Fruit fly (Drosophila melanogaster) whole organism, wandering third instar larva: ENCODE measurements around the gene trr.
A peak's percentile ranks its signal among the peaks of the same experiment; 100 is the strongest.

Source experiments
- CG32264 ChIP-seq: fragments of 200-800 bp; sonication (Bioruptor generic); optimal IDR thresholded peaks from 2 replicates; lab custom pipeline; 2016; ENCODE audit warnings: missing biosample characterization, missing genetic modification characterization
- CG9705 ChIP-seq: fragments of 200-800 bp; sonication (Bioruptor generic); optimal IDR thresholded peaks from 2 replicates; lab custom pipeline; 2018; ENCODE audit warnings: missing biosample characterization, mild to moderate bottlenecking, missing genetic modification characterization
- Dif ChIP-seq: fragments of 200-275, 200-300 bp; sonication (Bioruptor generic); optimal IDR thresholded peaks from 2 replicates; lab custom pipeline; 2018; ENCODE audit warnings: missing biosample characterization, missing genetic modification characterization; ENCODE audit not compliant: partially characterized antibody
- GATAd ChIP-seq: sonication (Bioruptor generic); optimal IDR thresholded peaks from 2 replicates; lab custom pipeline; 2016; ENCODE audit warnings: missing biosample characterization, missing genetic modification characterization
- HLH106 ChIP-seq: fragments of 200-800 bp; optimal IDR thresholded peaks from 3 replicates; lab custom pipeline; 2019; ENCODE audit warnings: missing biosample characterization, mild to moderate bottlenecking, missing genetic modification characterization, moderate library complexity
- Hnf4 ChIP-seq: fragments of 200-800 bp; sonication (Bioruptor generic); optimal IDR thresholded peaks from 2 replicates; lab custom pipeline; 2016; ENCODE audit warnings: missing biosample characterization, mild to moderate bottlenecking, missing genetic modification characterization
- Jra ChIP-seq: sonication (Bioruptor generic); optimal IDR thresholded peaks from 2 replicates; lab custom pipeline; 2016; ENCODE audit warnings: missing biosample characterization, missing genetic modification characterization
- Myc ChIP-seq: fragments of >200 bp; optimal IDR thresholded peaks from 2 replicates; lab custom pipeline; 2017
- N ChIP-seq: fragments of >200 bp; optimal IDR thresholded peaks from 2 replicates; lab custom pipeline; 2018; ENCODE audit warnings: missing biosample characterization, missing external identifiers, missing genetic modification characterization
- OdsH ChIP-seq: fragments of 200-800 bp; sonication (Bioruptor generic); optimal IDR thresholded peaks from 2 replicates; lab custom pipeline; 2016; ENCODE audit warnings: missing biosample characterization, mild to moderate bottlenecking, missing genetic modification characterization
- Rel ChIP-seq, 2 experiments: fragments of 200-800 bp; sonication (Bioruptor generic) in 1 of 2; optimal IDR thresholded peaks; 2 replicates in 1 of 2; 3 replicates in 1 of 2; lab custom pipeline; 2016 to 2019; ENCODE audit warnings: mild to moderate bottlenecking in 2 of 2, missing biosample characterization in 2 of 2, missing genetic modification characterization in 2 of 2, moderate library complexity in 1 of 2
- Sp1 ChIP-seq: fragments of 200-800 bp; sonication (Bioruptor generic); optimal IDR thresholded peaks from 3 replicates; lab custom pipeline; 2019; ENCODE audit warnings: missing biosample characterization, mild to moderate bottlenecking, missing genetic modification characterization, moderate library complexity
- Vsx2 ChIP-seq: fragments of 200-300, 225-300 bp; sonication (Bioruptor generic); optimal IDR thresholded peaks from 2 replicates; lab custom pipeline; 2018; ENCODE audit warnings: missing biosample characterization, missing genetic modification characterization; ENCODE audit not compliant: partially characterized antibody
- br ChIP-seq: fragments of 200-800 bp; sonication (Bioruptor generic); optimal IDR thresholded peaks from 2 replicates; lab custom pipeline; 2016; ENCODE audit warnings: missing biosample characterization, missing genetic modification characterization
- brk ChIP-seq: fragments of 200-800 bp; sonication (Bioruptor generic); optimal IDR thresholded peaks from 2 replicates; lab custom pipeline; 2016; ENCODE audit warnings: missing biosample characterization, mild to moderate bottlenecking, missing genetic modification characterization
- dmrt93B ChIP-seq: fragments of 200-800 bp; sonication (Bioruptor generic); optimal IDR thresholded peaks from 2 replicates; lab custom pipeline; 2018; ENCODE audit warnings: missing biosample characterization, mild to moderate bottlenecking, missing genetic modification characterization
- ey ChIP-seq: fragments of 200-800 bp; sonication (Bioruptor generic); optimal IDR thresholded peaks from 2 replicates; lab custom pipeline; 2016; ENCODE audit warnings: missing biosample characterization, missing genetic modification characterization
- foxo ChIP-seq, 2 experiments: fragments of 200-800 bp; sonication (Bioruptor generic); optimal IDR thresholded peaks; 2 replicates in 1 of 2; 3 replicates in 1 of 2; lab custom pipeline; 2016 to 2017; ENCODE audit warnings: missing biosample characterization in 2 of 2, missing genetic modification characterization in 2 of 2
- fru ChIP-seq: fragments of 200-800 bp; sonication (Bioruptor generic); optimal IDR thresholded peaks from 3 replicates; lab custom pipeline; 2016; ENCODE audit warnings: missing biosample characterization, mild to moderate bottlenecking, missing genetic modification characterization
- h ChIP-seq: fragments of 200-800 bp; sonication (Bioruptor generic); optimal IDR thresholded peaks from 3 replicates; lab custom pipeline; 2016; ENCODE audit warnings: missing biosample characterization, mild to moderate bottlenecking, missing genetic modification characterization
- jim ChIP-seq: fragments of 175-275, 200-325 bp; sonication (Bioruptor generic); optimal IDR thresholded peaks from 2 replicates; lab custom pipeline; 2016; ENCODE audit warnings: missing biosample characterization, mild to moderate bottlenecking, missing genetic modification characterization
- pan ChIP-seq: fragments of >200 bp; optimal IDR thresholded peaks from 2 replicates; lab custom pipeline; 2017
- psq ChIP-seq: fragments of 200-800 bp; sonication (Bioruptor generic); optimal IDR thresholded peaks from 3 replicates; lab custom pipeline; 2017; ENCODE audit warnings: missing biosample characterization, mild to moderate bottlenecking, missing genetic modification characterization, moderate library complexity
- rgr ChIP-seq: fragments of 200-800 bp; sonication (Bioruptor generic); optimal IDR thresholded peaks from 3 replicates; lab custom pipeline; 2016; ENCODE audit warnings: missing biosample characterization, mild to moderate bottlenecking, missing genetic modification characterization
- sage ChIP-seq: fragments of 200-800 bp; sonication (Bioruptor generic); optimal IDR thresholded peaks from 2 replicates; lab custom pipeline; 2016; ENCODE audit warnings: missing biosample characterization, mild to moderate bottlenecking, missing genetic modification characterization
- sv ChIP-seq: fragments of 200-800 bp; sonication (Bioruptor generic); optimal IDR thresholded peaks from 3 replicates; lab custom pipeline; 2016; ENCODE audit warnings: missing biosample characterization, missing genetic modification characterization
- tai ChIP-seq: sonication (Bioruptor generic); optimal IDR thresholded peaks from 2 replicates; lab custom pipeline; 2016; ENCODE audit warnings: missing biosample characterization, missing genetic modification characterization
- usp ChIP-seq: fragments of >200 bp; optimal IDR thresholded peaks from 2 replicates; lab custom pipeline; 2017; ENCODE audit warnings: missing biosample characterization, missing genetic modification characterization
- woc ChIP-seq: sonication (Bioruptor generic); optimal IDR thresholded peaks from 2 replicates; lab custom pipeline; 2016; ENCODE audit warnings: missing biosample characterization, mild to moderate bottlenecking, missing genetic modification characterization

The trr gene

dm6 chrX:1849914-1850313 is 39.8 kb downstream of the trr start:
- TF ChIP-seq fru (GFP tag; lab: Kevin White, UChicago) (peak; percentile 72), GATAd (GFP tag; lab: Kevin White, UChicago) (no peak), br (peak; percentile 72), Jra (peak; percentile 51), OdsH (GFP tag; lab: Kevin White, UChicago) (peak; percentile 76), rgr (GFP tag; lab: Kevin White, UChicago) (peak; percentile 77), sage (peak; percentile 10), ey (GFP tag; lab: Kevin White, UChicago) (peak; percentile 71), Rel (GFP tag; optimal IDR thresholded peaks at IDR 0.05; lab: Kevin White, UChicago) (no peak), Rel (tag; optimal IDR thresholded peaks at IDR 0.05; lab: Kevin White, UChicago) (peak; percentile 11), pan (lab: Kevin White, UChicago) (no peak), Hnf4 (GFP tag; lab: Kevin White, UChicago) (peak; percentile 55), psq (GFP tag; lab: Kevin White, UChicago) (peak; percentile 58), woc (GFP tag; lab: Kevin White, UChicago) (peak; percentile 34), foxo (GFP tag; optimal IDR thresholded peaks at IDR 0.05; lab: Kevin White, UChicago) (peak in 1 of 2 experiments; percentile 77), CG32264 (GFP tag; lab: Kevin White, UChicago) (no peak), sv (GFP tag; lab: Kevin White, UChicago) (peak; percentile 88), h (GFP tag; lab: Kevin White, UChicago) (peak; percentile 80), HLH106 (peak; percentile 56), Vsx2 (GFP tag; lab: Kevin White, UChicago) (no peak), Sp1 (peak; percentile 69)

dm6 chrX:1848624-1849198 is 41.0 kb downstream of the trr start:
- no peak for TF ChIP-seq psq (GFP tag; lab: Kevin White, UChicago)
- no peak for TF ChIP-seq Hnf4 (GFP tag; lab: Kevin White, UChicago)
- TF ChIP-seq jim (GFP tag; lab: Kevin White, UChicago) = no peak
- TF ChIP-seq OdsH (GFP tag; lab: Kevin White, UChicago) = no peak
- TF ChIP-seq rgr (GFP tag; lab: Kevin White, UChicago) = no peak
- TF ChIP-seq HLH106 = no peak
- TF ChIP-seq woc (GFP tag; lab: Kevin White, UChicago) = no peak
- TF ChIP-seq pan (lab: Kevin White, UChicago) = no peak
- no peak for TF ChIP-seq Myc
- TF ChIP-seq CG9705 (GFP tag; lab: Kevin White, UChicago) = no peak
- no peak for TF ChIP-seq tai (GFP tag; lab: Kevin White, UChicago)
- no peak for TF ChIP-seq Vsx2 (GFP tag; lab: Kevin White, UChicago)
- no peak for TF ChIP-seq Dif (GFP tag; lab: Kevin White, UChicago)
- no peak for TF ChIP-seq usp (GFP tag; lab: Kevin White, UChicago)

dm6 chrX:1847735-1848134 is 42.0 kb downstream of the trr start:
- no peak for TF ChIP-seq OdsH (GFP tag; lab: Kevin White, UChicago)
- TF ChIP-seq Rel (GFP tag; optimal IDR thresholded peaks at IDR 0.05; lab: Kevin White, UChicago) = no peak
- peak; percentile 8 for TF ChIP-seq Rel (tag; optimal IDR thresholded peaks at IDR 0.05; lab: Kevin White, UChicago)

- TF ChIP-seq HLH106 = no peak
- no peak for TF ChIP-seq Rel (GFP tag; optimal IDR thresholded peaks at IDR 0.05; lab: Kevin White, UChicago)
- TF ChIP-seq Rel (tag; optimal IDR thresholded peaks at IDR 0.05; lab: Kevin White, UChicago) = peak; percentile 83
Measured at dm6 chrX:1846386-1846785, 43.4 kb downstream of the trr start.

dm6 chrX:1845413-1845951 is 44.3 kb downstream of the trr start:
- TF ChIP-seq rgr (GFP tag; lab: Kevin White, UChicago) (no peak), usp (GFP tag; lab: Kevin White, UChicago) (no peak)

- TF ChIP-seq woc (GFP tag; lab: Kevin White, UChicago) (no peak), HLH106 (no peak), brk (GFP tag; lab: Kevin White, UChicago) (no peak), pan (lab: Kevin White, UChicago) (no peak), Sp1 (no peak), N (no peak), dmrt93B (GFP tag; lab: Kevin White, UChicago) (no peak), Rel (GFP tag; optimal IDR thresholded peaks at IDR 0.05; lab: Kevin White, UChicago) (no peak), Rel (tag; optimal IDR thresholded peaks at IDR 0.05; lab: Kevin White, UChicago) (peak; percentile 41)
- TF ChIP-seq, all 38 proteins: peak for 1
Measured at dm6 chrX:1842875-1843274, 46.9 kb downstream of the trr start.
